Fruit fly (Drosophila melanogaster) whole organism, embryonic: ENCODE data around the gene KFase.

Experiments used
- CG10209 ChIP-seq: fragments of 200-800 bp; sonication (Bioruptor generic); optimal IDR thresholded peaks from 3 replicates; lab custom pipeline; 2017; ENCODE audit warnings: missing biosample characterization, mild to moderate bottlenecking, missing genetic modification characterization, missing genetic modification reagents
- CG10321 ChIP-seq: fragments of 200-800 bp; sonication (Bioruptor generic); IDR thresholded peaks from 2 replicates; pipeline ENCODE4 v1.3.6; 2022; ENCODE audit warnings: missing biosample characterization, missing genetic modification characterization
- CG11093 ChIP-seq: fragments of 200-800 bp; sonication (Bioruptor generic); IDR thresholded peaks from 3 replicates; pipeline ENCODE4 v1.3.6; 2022; ENCODE audit warnings: missing biosample characterization, missing genetic modification characterization
- CG11504 ChIP-seq: fragments of 200-800 bp; sonication (Bioruptor generic); optimal IDR thresholded peaks from 3 replicates; lab custom pipeline; 2019; ENCODE audit warnings: missing biosample characterization, mild to moderate bottlenecking, missing genetic modification characterization, moderate library complexity
- CG11695 ChIP-seq: fragments of 200-800 bp; sonication (Bioruptor generic); IDR thresholded peaks from 3 replicates; pipeline ENCODE4 v1.3.6; 2022; ENCODE audit warnings: missing biosample characterization, missing genetic modification characterization
- CG12219 ChIP-seq: fragments of 200-800 bp; sonication (Bioruptor generic); optimal IDR thresholded peaks from 3 replicates; lab custom pipeline; 2018; ENCODE audit warnings: missing biosample characterization, mild to moderate bottlenecking, missing genetic modification characterization
- CG17568 ChIP-seq: fragments of 200-800 bp; sonication (Bioruptor generic); optimal IDR thresholded peaks from 2 replicates; lab custom pipeline; 2018; ENCODE audit warnings: missing biosample characterization, mild to moderate bottlenecking, missing genetic modification characterization, moderate library complexity
- CG1832 ChIP-seq: fragments of 200-800 bp; sonication (Bioruptor generic); optimal IDR thresholded peaks from 2 replicates; lab custom pipeline; 2017; ENCODE audit warnings: missing biosample characterization, mild to moderate bottlenecking, missing genetic modification characterization, inconsistent platforms
- CG3726 ChIP-seq: fragments of 200-800 bp; sonication (Bioruptor generic); IDR thresholded peaks from 3 replicates; pipeline ENCODE4, ENCODE4 v1.3.6; 2022; ENCODE audit warnings: missing biosample characterization, missing genetic modification characterization
- CG3847 ChIP-seq: fragments of 200-800 bp; sonication (Bioruptor generic); IDR thresholded peaks from 2 replicates; pipeline ENCODE4 v1.3.6; 2022; ENCODE audit warnings: missing biosample characterization, missing genetic modification characterization
- CG6654 ChIP-seq: fragments of 200-800 bp; sonication (Bioruptor generic); optimal IDR thresholded peaks from 2 replicates; lab custom pipeline; 2017; ENCODE audit warnings: missing biosample characterization, mild to moderate bottlenecking, missing genetic modification characterization
- CG6791 ChIP-seq: fragments of 200-800 bp; sonication (Bioruptor generic); IDR thresholded peaks from 3 replicates; pipeline ENCODE4 v1.3.6; 2022; ENCODE audit warnings: missing biosample characterization, missing genetic modification characterization; ENCODE audit not compliant: partially characterized antibody
- CG6854 ChIP-seq: fragments of 200-800 bp; sonication (Bioruptor generic); optimal IDR thresholded peaks from 3 replicates; lab custom pipeline; 2017; ENCODE audit warnings: missing biosample characterization, mild to moderate bottlenecking, missing genetic modification characterization
- CG8089 ChIP-seq: fragments of 200-800 bp; sonication (Bioruptor generic); optimal IDR thresholded peaks from 3 replicates; lab custom pipeline; 2016; ENCODE audit warnings: missing biosample characterization, missing genetic modification characterization
- CG9876 ChIP-seq: fragments of 200-800 bp; sonication (Bioruptor generic); optimal IDR thresholded peaks from 2 replicates; lab custom pipeline; 2016; ENCODE audit warnings: missing biosample characterization, missing genetic modification characterization
- Ets65A ChIP-seq: fragments of 200-800 bp; sonication (Bioruptor generic); peaks from one replicate; lab custom pipeline; 2016; ENCODE audit warnings: missing biosample characterization, missing genetic modification characterization
- Fer3 ChIP-seq: fragments of 200-800 bp; sonication (Bioruptor generic); optimal IDR thresholded peaks from 2 replicates; lab custom pipeline; 2018; ENCODE audit warnings: missing biosample characterization, mild to moderate bottlenecking, missing genetic modification characterization, moderate library complexity
- GATAe ChIP-seq: fragments of 200-800 bp; sonication (Bioruptor generic); conservative IDR thresholded peaks from 2 replicates; pipeline ENCODE4 v1.3.6; 2022; ENCODE audit warnings: missing biosample characterization, missing genetic modification characterization
- Gsc ChIP-seq: fragments of 200-800 bp; sonication (Bioruptor generic); IDR thresholded peaks from 2 replicates; pipeline ENCODE4 v1.3.6; 2022; ENCODE audit warnings: missing biosample characterization, missing genetic modification characterization
- Gug ChIP-seq: fragments of 200-800 bp; sonication (Bioruptor generic); IDR thresholded peaks from 4 replicates; pipeline ENCODE4 v1.3.6; 2022; ENCODE audit warnings: missing biosample characterization, missing genetic modification characterization
- H2.0 ChIP-seq: fragments of 200-800 bp; sonication (Bioruptor generic); IDR thresholded peaks from 2 replicates; pipeline ENCODE4 v1.3.6; 2022; ENCODE audit warnings: missing biosample characterization, missing genetic modification characterization
- Hr51 ChIP-seq, 2 experiments: fragments of 200-800 bp; sonication (Bioruptor generic); optimal IDR thresholded peaks; 2 replicates in 1 of 2; 3 replicates in 1 of 2; lab custom pipeline; 2016 to 2018; ENCODE audit warnings: missing biosample characterization in 2 of 2, missing genetic modification characterization in 2 of 2, mild to moderate bottlenecking in 1 of 2, moderate library complexity in 1 of 2
- Max ChIP-seq: fragments of 200-800 bp; sonication (Bioruptor generic); optimal IDR thresholded peaks from 2 replicates; lab custom pipeline; 2016; ENCODE audit warnings: missing biosample characterization, mild to moderate bottlenecking, missing genetic modification characterization
- Nf-YC ChIP-seq: fragments of 200-800 bp; optimal IDR thresholded peaks from 3 replicates; lab custom pipeline; 2019; ENCODE audit warnings: missing biosample characterization, mild to moderate bottlenecking, missing genetic modification characterization, moderate library complexity
- Poxn ChIP-seq: fragments of 200-800 bp; sonication (Bioruptor generic); IDR thresholded peaks from 2 replicates; pipeline ENCODE4 v1.3.6; 2022; ENCODE audit warnings: missing biosample characterization, missing genetic modification characterization
- Side ChIP-seq: fragments of 200-800 bp; sonication (Bioruptor generic); optimal IDR thresholded peaks from 2 replicates; lab custom pipeline; 2016; ENCODE audit warnings: missing biosample characterization, missing genetic modification characterization
- Six4 ChIP-seq: fragments of 200-800 bp; sonication (Bioruptor generic); optimal IDR thresholded peaks from 2 replicates; lab custom pipeline; 2016; ENCODE audit warnings: missing biosample characterization, missing genetic modification characterization
- Sry-β ChIP-seq: fragments of 200-800 bp; sonication (Bioruptor generic); optimal IDR thresholded peaks from 2 replicates; lab custom pipeline; 2018; ENCODE audit warnings: missing biosample characterization, mild to moderate bottlenecking, missing genetic modification characterization, moderate library complexity
- Trl ChIP-seq, 3 experiments: fragments of >200 bp in 2 of 3; fragments of 200-800 bp in 1 of 3; sonication (Bioruptor generic) in 1 of 3; optimal IDR thresholded peaks; 2 replicates in 1 of 3; 3 replicates in 2 of 3; lab custom pipeline; 2016 to 2017; ENCODE audit warnings: missing biosample characterization in 1 of 3, missing genetic modification characterization in 1 of 3
- Usf ChIP-seq: fragments of 200-800 bp; sonication (Bioruptor generic); optimal IDR thresholded peaks from 2 replicates; lab custom pipeline; 2017; ENCODE audit warnings: missing genotype, missing biosample characterization, missing genetic modification characterization
- az2 ChIP-seq: fragments of 200-800 bp; sonication (Bioruptor generic); optimal IDR thresholded peaks from 3 replicates; lab custom pipeline; 2016; ENCODE audit warnings: missing biosample characterization, missing genetic modification characterization
- bbx ChIP-seq: fragments of 200-800 bp; sonication (Bioruptor generic); IDR thresholded peaks from 2 replicates; pipeline ENCODE4 v1.3.6; 2022; ENCODE audit warnings: missing biosample characterization, missing genetic modification characterization; ENCODE audit not compliant: partially characterized antibody
- corto ChIP-seq: fragments of 200-800 bp; sonication (Bioruptor generic); optimal IDR thresholded peaks from 2 replicates; lab custom pipeline; 2016; ENCODE audit warnings: missing biosample characterization, mild to moderate bottlenecking, missing genetic modification characterization, moderate library complexity
- emc ChIP-seq: fragments of 200-800 bp; sonication (Bioruptor generic); optimal IDR thresholded peaks from 2 replicates; lab custom pipeline; 2016; ENCODE audit warnings: missing biosample characterization, missing genetic modification characterization
- esg ChIP-seq: fragments of 200-800 bp; sonication (Bioruptor generic); conservative IDR thresholded peaks from 2 replicates; pipeline ENCODE4 v1.3.6; 2022; ENCODE audit warnings: missing biosample characterization, missing genetic modification characterization
- ewg ChIP-seq: fragments of 200-800 bp; sonication (Bioruptor generic); optimal IDR thresholded peaks from 3 replicates; lab custom pipeline; 2017; ENCODE audit warnings: mild to moderate bottlenecking, missing biosample characterization, missing genetic modification reagents, missing genetic modification characterization
- gcm ChIP-seq: fragments of 200-800 bp; sonication (Bioruptor generic); optimal IDR thresholded peaks from 2 replicates; lab custom pipeline; 2019; ENCODE audit warnings: missing biosample characterization, mild to moderate bottlenecking, missing genetic modification characterization, moderate library complexity
- hb ChIP-seq: fragments of 200-800 bp; sonication (Bioruptor generic); IDR thresholded peaks from 3 replicates; pipeline ENCODE4 v1.3.6; 2022; ENCODE audit warnings: missing biosample characterization, missing genetic modification characterization; ENCODE audit not compliant: partially characterized antibody
- ind ChIP-seq: fragments of 200-800 bp; sonication (Bioruptor generic); optimal IDR thresholded peaks from 3 replicates; lab custom pipeline; 2016; ENCODE audit warnings: missing biosample characterization, missing genetic modification characterization
- kni ChIP-seq: fragments of 200-800 bp; sonication (Bioruptor generic); optimal IDR thresholded peaks from 3 replicates; lab custom pipeline; 2017; ENCODE audit warnings: mild to moderate bottlenecking, missing biosample characterization, missing genetic modification reagents, missing genetic modification characterization
- lab ChIP-seq: fragments of 200-800 bp; sonication (Bioruptor generic); optimal IDR thresholded peaks from 3 replicates; lab custom pipeline; 2017; ENCODE audit warnings: missing biosample characterization, missing genetic modification characterization, mild to moderate bottlenecking, moderate library complexity, missing genetic modification reagents
- mirr ChIP-seq: fragments of 200-800 bp; sonication (Bioruptor generic); optimal IDR thresholded peaks from 3 replicates; lab custom pipeline; 2018; ENCODE audit warnings: missing biosample characterization, mild to moderate bottlenecking, missing genetic modification characterization
- nerfin-1 ChIP-seq: fragments of 200-800 bp; sonication (Bioruptor generic); optimal IDR thresholded peaks from 3 replicates; lab custom pipeline; 2019; ENCODE audit warnings: missing biosample characterization, mild to moderate bottlenecking, missing genetic modification characterization, moderate library complexity
- nom ChIP-seq: fragments of 200-800 bp; sonication (Bioruptor generic); optimal IDR thresholded peaks from 2 replicates; lab custom pipeline; 2017; ENCODE audit warnings: missing biosample characterization, missing genetic modification characterization, mild to moderate bottlenecking, moderate library complexity, missing genetic modification reagents
- onecut ChIP-seq: fragments of 200-800 bp; sonication (Bioruptor generic); IDR thresholded peaks from 2 replicates; pipeline ENCODE4 v1.3.6; 2022; ENCODE audit warnings: missing biosample characterization, missing genetic modification characterization
- p53 ChIP-seq: fragments of 200-800 bp; sonication (Bioruptor generic); optimal IDR thresholded peaks from 2 replicates; lab custom pipeline; 2016; ENCODE audit warnings: missing biosample characterization, missing genetic modification characterization
- pan ChIP-seq, 4 experiments: fragments of >200 bp in 3 of 4; fragments of 200-800 bp in 1 of 4; sonication (Bioruptor generic) in 1 of 4; optimal IDR thresholded peaks in 3 of 4; IDR thresholded peaks in 1 of 4; 2 replicates each; pipeline versions ENCODE4 v1.3.6 to Lab custom; 2017 to 2022; ENCODE audit warnings: missing biosample characterization in 2 of 4, missing genetic modification characterization in 2 of 4, mixed read lengths in 1 of 4
- schlank ChIP-seq: fragments of 200-800 bp; sonication (Bioruptor generic); optimal IDR thresholded peaks from 2 replicates; lab custom pipeline; 2018; ENCODE audit warnings: missing biosample characterization, mild to moderate bottlenecking, missing genetic modification characterization
- sug ChIP-seq: fragments of 200-800 bp; optimal IDR thresholded peaks from 2 replicates; lab custom pipeline; 2019; ENCODE audit warnings: missing biosample characterization, mild to moderate bottlenecking, missing genetic modification characterization, moderate library complexity
- toy ChIP-seq: fragments of 200-800 bp; sonication (Bioruptor generic); IDR thresholded peaks from 2 replicates; pipeline ENCODE4 v1.3.6; 2022; ENCODE audit warnings: missing biosample characterization, missing genetic modification characterization

Gene KFase

DNA sequence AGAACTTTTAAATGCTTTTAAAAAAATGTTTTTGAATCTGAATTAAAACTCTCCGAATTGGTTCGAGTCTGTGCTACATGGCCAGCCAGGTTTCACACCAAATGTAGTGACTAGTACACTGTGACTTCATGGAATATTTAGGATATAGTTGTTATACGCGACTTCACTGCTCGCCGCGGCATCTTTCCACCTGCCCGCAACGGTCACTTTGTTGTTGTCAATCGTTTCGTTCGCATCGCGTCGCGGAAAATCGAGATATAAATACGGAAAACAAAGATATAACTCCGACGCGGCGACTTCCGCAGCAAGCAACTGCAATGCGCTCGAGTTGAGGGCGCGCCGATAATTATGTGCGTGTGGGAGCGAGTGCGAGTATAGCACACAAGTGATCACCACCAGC lies 9.9 kb upstream of the KFase start, which contains the start of gene CG31637 (continued):
- TF ChIP-seq Ets65A (GFP tag; lab: Kevin White, UChicago) (peak; percentile 82), hb (GFP tag; lab: Robert Waterston, UW) (no peak), CG12219 (GFP tag; lab: Kevin White, UChicago) (no peak), CG11504 (tag; lab: Kevin White, UChicago) (no peak), mirr (GFP tag; lab: Kevin White, UChicago) (peak; percentile 16), Nf-YC (tag; lab: Kevin White, UChicago) (peak; percentile 77), Trl (optimal IDR thresholded peaks at IDR 0.05; lab: Kevin White, UChicago) (no peak), Trl (GFP tag; optimal IDR thresholded peaks at IDR 0.05; lab: Kevin White, UChicago) (peak; percentile 21), CG8089 (GFP tag; lab: Kevin White, UChicago) (peak; percentile 2), CG3847 (peak; percentile 42; the same call in 1 of the 2 replicates), bbx (GFP tag; lab: Robert Waterston, UW) (peak; percentile 33), CG1832 (no peak), emc (GFP tag; lab: Kevin White, UChicago) (no peak), az2 (GFP tag; lab: Kevin White, UChicago) (no peak), esg (GFP tag; lab: Robert Waterston, UW) (no peak), toy (no peak), Gsc (GFP tag; lab: Robert Waterston, UW) (no peak), Side (peak; percentile 19), pan (optimal IDR thresholded peaks at IDR 0.05; lab: Kevin White, UChicago) (no peak), pan (GFP tag; optimal IDR thresholded peaks at IDR 0.05 in 1 of 2, IDR thresholded peaks at IDR 0.05 in 1 of 2) (no peak), Sry-β (no peak), CG6654 (GFP tag; lab: Kevin White, UChicago) (no peak), ind (no peak), Gug (GFP tag; lab: Robert Waterston, UW) (no peak), H2.0 (no peak), gcm (GFP tag; lab: Kevin White, UChicago) (no peak), CG11093 (GFP tag; lab: Robert Waterston, UW) (no peak), CG17568 (GFP tag; lab: Kevin White, UChicago) (no peak), kni (GFP tag; lab: Kevin White, UChicago) (no peak), CG10209 (GFP tag; lab: Kevin White, UChicago) (no peak), CG6854 (no peak), nerfin-1 (tag; lab: Kevin White, UChicago) (no peak), CG11695 (GFP tag; lab: Robert Waterston, UW) (no peak), ewg (GFP tag; lab: Kevin White, UChicago) (peak; percentile 19), Poxn (no peak), lab (peak; percentile 49), Six4 (GFP tag; lab: Kevin White, UChicago) (no peak), Hr51 (GFP tag; optimal IDR thresholded peaks at IDR 0.05; lab: Kevin White, UChicago) (no peak), onecut (GFP tag; lab: Robert Waterston, UW) (0 out of 2 replicates have a peak, but pooled peaks have one; percentile 23), Max (GFP tag; lab: Kevin White, UChicago) (no peak), Usf (GFP tag; lab: Kevin White, UChicago) (no peak), GATAe (GFP tag; lab: Robert Waterston, UW) (no peak), sug (tag; lab: Kevin White, UChicago) (peak; percentile 49), schlank (tag; lab: Kevin White, UChicago) (no peak), CG3726 (GFP tag; lab: Robert Waterston, UW) (no peak), CG10321 (no peak), corto (GFP tag; lab: Kevin White, UChicago) (no peak), p53 (GFP tag; lab: Kevin White, UChicago) (peak; percentile 21), CG9876 (GFP tag; lab: Kevin White, UChicago) (no peak), CG6791 (GFP tag; lab: Robert Waterston, UW) (peak; percentile 52; the same call in 1 of the 3 replicates), Fer3 (no peak), nom (peak; percentile 54)
